Worm (Caenorhabditis elegans) whole organism, late embryonic: ENCODE measurements around the gene soc-1.

Experiments used
- C38D4.7 ChIP-seq: fragments of 200-800 bp; sonication (Bioruptor generic); optimal IDR thresholded peaks from 2 replicates; lab custom pipeline; 2018; ENCODE audit warnings: mild to moderate bottlenecking, missing genetic modification characterization, moderate library complexity, missing compliant biosample characterization
- F13H6.1 ChIP-seq: sonication (generic microtip); optimal IDR thresholded peaks from 2 replicates; lab custom pipeline; 2016; ENCODE audit warnings: missing genetic modification characterization, missing compliant biosample characterization
- K02D7.2 ChIP-seq: sonication (generic microtip); optimal IDR thresholded peaks from 2 replicates; lab custom pipeline; 2017; ENCODE audit warnings: mild to moderate bottlenecking, missing genetic modification characterization, missing compliant biosample characterization
- K09A11.1 ChIP-seq: sonication (generic microtip); optimal IDR thresholded peaks from 2 replicates; lab custom pipeline; 2017; ENCODE audit warnings: antibody characterized with exemption, mild to moderate bottlenecking, missing genetic modification characterization, missing compliant biosample characterization; ENCODE audit not compliant: insufficient read depth
- T23F11.4 ChIP-seq: fragments of 200-800 bp; sonication (Bioruptor generic); optimal IDR thresholded peaks from 2 replicates; lab custom pipeline; 2018; ENCODE audit warnings: mild to moderate bottlenecking, missing genetic modification characterization, missing compliant biosample characterization
- Y22D7AL.16 ChIP-seq: sonication (generic microtip); optimal IDR thresholded peaks from 2 replicates; lab custom pipeline; 2016; ENCODE audit warnings: missing genetic modification characterization, missing compliant biosample characterization
- ahr-1 ChIP-seq: sonication (generic microtip); optimal IDR thresholded peaks from 2 replicates; lab custom pipeline; 2016; ENCODE audit warnings: missing genetic modification characterization, missing compliant biosample characterization
- ceh-14 ChIP-seq: sonication (generic microtip); optimal IDR thresholded peaks from 2 replicates; lab custom pipeline; 2016; ENCODE audit warnings: missing genotype, missing genetic modification characterization, missing compliant biosample characterization
- ceh-19 ChIP-seq: fragments of 200-800 bp; sonication (Bioruptor generic); optimal IDR thresholded peaks from 2 replicates; lab custom pipeline; 2018; ENCODE audit warnings: mild to moderate bottlenecking, missing genetic modification characterization, missing compliant biosample characterization
- ceh-22 ChIP-seq: sonication (generic microtip); optimal IDR thresholded peaks from 2 replicates; lab custom pipeline; 2017; ENCODE audit warnings: missing biosample characterization, missing genetic modification characterization
- ceh-31 ChIP-seq: sonication (generic microtip); optimal IDR thresholded peaks from 2 replicates; lab custom pipeline; 2016; ENCODE audit warnings: missing genetic modification characterization, missing compliant biosample characterization
- ceh-45 ChIP-seq: fragments of 200-800 bp; sonication (Bioruptor generic); IDR thresholded peaks from 2 replicates; pipeline ENCODE4 v1.3.6; 2022; ENCODE audit warnings: missing genetic modification reagents, missing genetic modification characterization, missing compliant biosample characterization
- ceh-48 ChIP-seq: sonication (generic microtip); optimal IDR thresholded peaks from 2 replicates; lab custom pipeline; 2016; ENCODE audit warnings: missing genetic modification characterization, inconsistent platforms, missing compliant biosample characterization
- ceh-6 ChIP-seq: fragments of 200-800 bp; sonication (Bioruptor generic); optimal IDR thresholded peaks from 2 replicates; lab custom pipeline; 2018; ENCODE audit warnings: mild to moderate bottlenecking, missing genetic modification characterization, missing compliant biosample characterization
- ceh-9 ChIP-seq: sonication (generic microtip); optimal IDR thresholded peaks from 2 replicates; lab custom pipeline; 2016; ENCODE audit warnings: mild to moderate bottlenecking, missing genetic modification characterization, inconsistent platforms, missing compliant biosample characterization
- dmd-4 ChIP-seq: sonication (generic microtip); optimal IDR thresholded peaks from 2 replicates; lab custom pipeline; 2016; ENCODE audit warnings: borderline replicate concordance, missing genetic modification characterization, missing compliant biosample characterization
- dve-1 ChIP-seq: sonication (generic microtip); optimal IDR thresholded peaks from 2 replicates; lab custom pipeline; 2017; ENCODE audit warnings: antibody characterized with exemption, mild to moderate bottlenecking, missing genetic modification characterization, missing compliant biosample characterization
- elt-2 ChIP-seq: sonication (generic microtip); optimal IDR thresholded peaks from 2 replicates; lab custom pipeline; 2016; ENCODE audit warnings: missing genetic modification reagents, missing genetic modification characterization, missing compliant biosample characterization
- elt-4 ChIP-seq: sonication (generic microtip); optimal IDR thresholded peaks from 2 replicates; lab custom pipeline; 2016; ENCODE audit warnings: missing genetic modification characterization, missing compliant biosample characterization
- ets-4 ChIP-seq: sonication (generic microtip); optimal IDR thresholded peaks from 2 replicates; lab custom pipeline; 2016; ENCODE audit warnings: missing genetic modification characterization, missing compliant biosample characterization
- fax-1 ChIP-seq: sonication (generic microtip); optimal IDR thresholded peaks from 2 replicates; lab custom pipeline; 2016; ENCODE audit warnings: missing genotype, missing genetic modification characterization, missing compliant biosample characterization
- fkh-10 ChIP-seq: fragments of 150-350 bp; optimal IDR thresholded peaks from 2 replicates; lab custom pipeline; 2014; ENCODE audit warnings: missing biosample characterization, missing genetic modification reagents, missing genetic modification characterization
- fkh-6 ChIP-seq: sonication (generic microtip); optimal IDR thresholded peaks from 2 replicates; lab custom pipeline; 2016; ENCODE audit warnings: missing genetic modification characterization, missing compliant biosample characterization
- gmeb-2 ChIP-seq: sonication (generic microtip); optimal IDR thresholded peaks from 2 replicates; lab custom pipeline; 2016; ENCODE audit warnings: missing genetic modification characterization, inconsistent platforms, missing compliant biosample characterization
- hlh-13 ChIP-seq: fragments of 200-800 bp; sonication (Bioruptor generic); optimal IDR thresholded peaks from 2 replicates; lab custom pipeline; 2018; ENCODE audit warnings: mild to moderate bottlenecking, missing genetic modification characterization, missing compliant biosample characterization
- hlh-15 ChIP-seq: sonication (generic microtip); optimal IDR thresholded peaks from 2 replicates; lab custom pipeline; 2016; ENCODE audit warnings: missing genetic modification characterization, missing compliant biosample characterization
- lin-11 ChIP-seq: fragments of 200-800 bp; sonication (Bioruptor generic); optimal IDR thresholded peaks from 2 replicates; lab custom pipeline; 2018; ENCODE audit warnings: mild to moderate bottlenecking, missing genetic modification characterization, missing compliant biosample characterization
- madf-2 ChIP-seq: sonication (generic microtip); optimal IDR thresholded peaks from 2 replicates; lab custom pipeline; 2017; ENCODE audit warnings: missing genetic modification characterization, missing compliant biosample characterization
- nfya-1 ChIP-seq: sonication (generic microtip); optimal IDR thresholded peaks from 2 replicates; lab custom pipeline; 2017; ENCODE audit warnings: missing genetic modification characterization, mild to moderate bottlenecking, missing compliant biosample characterization, antibody characterized with exemption, moderate library complexity
- npax-4 ChIP-seq: sonication (generic microtip); optimal IDR thresholded peaks from 2 replicates; lab custom pipeline; 2016; ENCODE audit warnings: missing genetic modification characterization, missing compliant biosample characterization
- odd-2 ChIP-seq: sonication (generic microtip); optimal IDR thresholded peaks from 2 replicates; lab custom pipeline; 2017; ENCODE audit warnings: antibody characterized with exemption, mild to moderate bottlenecking, missing genetic modification characterization, missing compliant biosample characterization
- pag-3 ChIP-seq: sonication (generic microtip); optimal IDR thresholded peaks from 2 replicates; lab custom pipeline; 2016; ENCODE audit warnings: missing compliant biosample characterization, missing genetic modification characterization, borderline replicate concordance
- pat-9 ChIP-seq: fragments of 200-800 bp; sonication (Bioruptor generic); optimal IDR thresholded peaks from 2 replicates; lab custom pipeline; 2018; ENCODE audit warnings: mild to moderate bottlenecking, missing genetic modification characterization, moderate library complexity, missing compliant biosample characterization
- pax-1 ChIP-seq: fragments of 150-350 bp; optimal IDR thresholded peaks from 2 replicates; lab custom pipeline; 2014; ENCODE audit warnings: missing biosample characterization, missing genetic modification characterization
- pha-4 ChIP-seq: fragments of 150-350 bp; optimal IDR thresholded peaks from 2 replicates; lab custom pipeline; 2018; ENCODE audit warnings: missing biosample characterization, missing genetic modification reagents, missing genetic modification characterization
- ref-2 ChIP-seq: sonication (generic microtip); optimal IDR thresholded peaks from 2 replicates; lab custom pipeline; 2016; ENCODE audit warnings: missing genetic modification characterization, missing compliant biosample characterization
- sdc-2 ChIP-seq: sonication (generic microtip); optimal IDR thresholded peaks from 2 replicates; lab custom pipeline; 2016; ENCODE audit warnings: missing genotype, missing genetic modification characterization, missing compliant biosample characterization
- sox-2 ChIP-seq: fragments of 200-800 bp; sonication (Bioruptor generic); IDR thresholded peaks from 2 replicates; pipeline ENCODE4 v1.3.6; 2022; ENCODE audit warnings: missing genetic modification reagents, missing genetic modification characterization, missing compliant biosample characterization
- tbx-2 ChIP-seq: sonication (generic microtip); optimal IDR thresholded peaks from 2 replicates; lab custom pipeline; 2016; ENCODE audit warnings: missing genetic modification characterization, missing compliant biosample characterization
- unc-42 ChIP-seq: sonication (generic microtip); optimal IDR thresholded peaks from 2 replicates; lab custom pipeline; 2016; ENCODE audit warnings: missing genotype, missing genetic modification characterization, missing compliant biosample characterization
- unc-55 ChIP-seq: sonication (generic microtip); optimal IDR thresholded peaks from 2 replicates; lab custom pipeline; 2017; ENCODE audit warnings: missing biosample characterization, missing genetic modification reagents, missing genetic modification characterization
- unc-86 ChIP-seq: sonication (generic microtip); optimal IDR thresholded peaks from 2 replicates; lab custom pipeline; 2016; ENCODE audit warnings: missing genetic modification characterization, missing compliant biosample characterization
- ztf-16 ChIP-seq: sonication (generic microtip); optimal IDR thresholded peaks from 2 replicates; lab custom pipeline; 2017; ENCODE audit warnings: missing genetic modification characterization, missing compliant biosample characterization

soc-1 gene

DNA sequence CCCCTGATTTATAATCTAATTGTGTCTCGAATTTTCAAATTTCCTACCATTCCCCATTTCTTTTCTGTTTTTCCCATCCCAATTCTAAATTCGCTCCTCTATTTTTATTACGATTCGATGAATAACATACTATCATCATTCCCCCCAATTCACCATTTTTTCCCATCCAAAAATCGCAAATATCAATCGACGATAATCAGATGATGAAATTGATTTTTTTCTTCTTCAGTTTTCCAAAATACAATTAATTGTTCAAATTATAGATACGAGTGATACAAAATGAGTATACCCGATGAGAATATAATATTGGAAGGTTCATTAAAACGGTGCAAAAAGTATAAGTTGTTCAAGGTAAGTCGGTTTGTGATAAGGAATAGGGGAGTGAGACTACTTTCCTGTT, at the start of gene soc-1:
Gene soc-1 (plus strand): TSS at position 262 of the 400 bp plus-strand sequence.
- TF ChIP-seq tbx-2 (tag; lab: Kevin White, UChicago) = no peak
- TF ChIP-seq odd-2 = no peak
- TF ChIP-seq, all 69 proteins: peak for 0

DNA sequence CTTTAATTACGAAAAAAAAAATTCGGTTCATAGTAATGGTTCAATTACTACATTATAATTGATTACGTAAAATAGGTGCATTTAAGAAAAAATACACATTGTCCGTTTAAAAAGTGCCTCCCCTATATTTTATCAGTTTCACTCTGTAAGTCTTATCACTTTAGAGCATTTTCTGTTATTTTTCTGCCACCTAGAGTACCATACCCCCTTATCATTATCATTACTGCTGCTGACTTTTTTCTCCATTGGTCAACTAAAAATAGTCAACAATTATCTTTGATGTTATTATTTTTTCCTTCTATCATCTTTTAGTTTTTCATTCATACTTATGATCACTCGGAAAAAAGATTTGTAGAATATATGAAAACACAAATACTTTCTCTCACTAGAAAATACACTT, 44.3 kb upstream of the soc-1 start:
- TF ChIP-seq C38D4.7 (no peak), ceh-22 (no peak), pax-1 (no peak), pag-3 (no peak), elt-2 (peak; percentile 90)

DNA sequence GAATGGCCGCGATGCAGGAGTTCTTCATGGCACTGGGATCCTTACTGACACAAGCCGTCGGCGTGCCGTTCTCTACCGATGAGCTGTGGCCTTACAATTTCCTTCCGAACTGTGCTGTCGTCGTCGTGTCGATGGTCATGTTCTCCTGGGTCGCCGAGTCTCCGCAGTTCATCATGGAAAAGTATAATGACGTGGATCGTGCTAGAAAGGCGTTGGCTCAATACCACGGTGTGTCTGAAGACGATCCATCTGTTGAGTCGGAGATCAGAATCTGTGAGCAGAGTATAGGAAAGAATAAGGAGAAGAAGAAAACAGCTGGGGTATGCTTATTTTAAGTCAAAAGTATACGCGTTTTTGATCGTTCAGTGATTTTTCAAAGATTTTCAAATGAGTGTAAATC, 43.5 kb upstream of the soc-1 start:
- TF ChIP-seq unc-55 (no peak), unc-42 (tag; lab: Kevin White, UChicago) (no peak), sdc-2 (tag; lab: Kevin White, UChicago) (no peak), ceh-45 (GFP tag; lab: Robert Waterston, UW) (no peak), ceh-48 (tag; lab: Kevin White, UChicago) (no peak), K09A11.1 (tag; lab: Kevin White, UChicago) (no peak), ceh-9 (tag; lab: Kevin White, UChicago) (no peak), ceh-31 (tag; lab: Kevin White, UChicago) (no peak), fax-1 (tag; lab: Kevin White, UChicago) (no peak)

DNA sequence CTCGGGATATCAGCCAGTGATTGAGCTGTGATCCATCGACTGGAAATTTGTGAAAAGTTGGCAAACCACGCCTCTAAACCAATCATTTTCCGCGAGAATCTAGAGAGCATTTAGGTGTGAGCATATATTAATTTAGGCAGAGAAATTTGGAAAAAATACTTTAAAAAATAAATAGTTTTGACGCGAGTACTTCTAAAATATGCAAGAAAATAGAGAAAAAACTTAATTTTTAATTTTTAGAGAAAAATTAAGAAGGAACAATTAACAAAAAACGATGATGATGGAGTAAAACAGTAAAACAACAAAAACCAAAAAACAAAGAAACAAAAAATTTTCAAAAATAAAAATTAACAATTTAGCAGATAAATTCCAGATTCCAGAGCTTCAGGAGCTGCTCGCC, 35.9 kb upstream of the soc-1 start, which contains the start of gene txt-6:
Gene txt-6 (minus strand): TSS at position 101 of the 400 bp plus-strand sequence.
- TF ChIP-seq F13H6.1 (tag; lab: Kevin White, UChicago) (no peak), pag-3 (no peak), ref-2 (tag; lab: Kevin White, UChicago) (no peak), K09A11.1 (tag; lab: Kevin White, UChicago) (no peak), lin-11 (tag; lab: Kevin White, UChicago) (no peak), ceh-6 (GFP tag; lab: Kevin White, UChicago) (no peak), K02D7.2 (tag; lab: Kevin White, UChicago) (no peak), pha-4 (no peak), unc-55 (no peak), ceh-45 (GFP tag; lab: Robert Waterston, UW) (no peak), dve-1 (tag; lab: Kevin White, UChicago) (no peak), elt-2 (no peak), tbx-2 (tag; lab: Kevin White, UChicago) (no peak)

DNA sequence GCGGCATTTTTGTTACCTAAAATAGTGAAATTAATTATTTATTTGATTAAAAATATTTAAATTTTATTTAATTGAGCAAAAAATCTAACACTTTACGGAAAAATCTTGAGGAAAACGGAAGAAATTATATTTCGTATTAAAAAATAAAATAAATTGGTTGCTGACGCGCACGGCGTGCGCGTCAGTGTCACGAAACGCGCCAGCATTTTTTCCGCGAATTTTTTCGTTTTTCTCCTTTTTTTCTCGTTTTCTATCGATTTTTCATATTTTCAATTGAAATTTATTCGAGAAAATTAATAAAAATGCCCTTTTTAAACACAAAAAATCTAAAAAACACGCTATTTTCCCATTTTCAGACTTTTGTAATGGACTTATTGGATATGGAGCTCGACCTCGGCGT, 26.9 kb upstream of the soc-1 start, which contains the start of the genes Y61A9LA.10 and F54D11.4:
Gene Y61A9LA.10 (minus strand): TSS at position 16 of the 400 bp plus-strand sequence.
Gene F54D11.4 (plus strand): TSS at position 350 of the 400 bp plus-strand sequence.
- TF ChIP-seq ceh-31 (tag; lab: Kevin White, UChicago) (peak; percentile 8), C38D4.7 (no peak), fkh-10 (GFP tag; lab: Kevin White, UChicago) (no peak), pax-1 (no peak), fkh-6 (no peak), dmd-4 (no peak), ceh-22 (no peak), elt-4 (no peak), ets-4 (no peak), Y22D7AL.16 (tag; lab: Kevin White, UChicago) (no peak), hlh-15 (no peak), ztf-16 (tag; lab: Kevin White, UChicago) (no peak), tbx-2 (tag; lab: Kevin White, UChicago) (no peak), ahr-1 (no peak), gmeb-2 (no peak), ceh-45 (GFP tag; lab: Robert Waterston, UW) (no peak), fax-1 (tag; lab: Kevin White, UChicago) (no peak), T23F11.4 (no peak), sox-2 (GFP tag; lab: Robert Waterston, UW) (no peak), pat-9 (tag; lab: Kevin White, UChicago) (no peak), unc-86 (tag; lab: Kevin White, UChicago) (peak; percentile 42), sdc-2 (tag; lab: Kevin White, UChicago) (no peak), hlh-13 (GFP tag; lab: Kevin White, UChicago) (no peak), unc-42 (tag; lab: Kevin White, UChicago) (peak; percentile 4), unc-55 (no peak), lin-11 (tag; lab: Kevin White, UChicago) (no peak), ceh-19 (no peak), ceh-14 (no peak), odd-2 (no peak), npax-4 (tag; lab: Kevin White, UChicago) (peak; percentile 13), nfya-1 (tag; lab: Kevin White, UChicago) (peak; percentile 13), madf-2 (tag; lab: Kevin White, UChicago) (no peak), pha-4 (no peak)
